Worm (Caenorhabditis elegans) whole organism, L4/young adult: ENCODE data around the gene nas-7.

ENCODE experiments used
- W03F9.2 ChIP-seq: fragments of 150-350 bp; optimal IDR thresholded peaks from 2 replicates; lab custom pipeline; 2014; ENCODE audit warnings: missing biosample characterization, missing genetic modification characterization
- him-1 ChIP-seq: sonication (generic microtip); optimal IDR thresholded peaks from 2 replicates; lab custom pipeline; 2016; ENCODE audit warnings: missing genotype, missing genetic modification reagents, missing genetic modification characterization, missing compliant biosample characterization

ce11 chrII:7398712-7399111 is 3.8 kb downstream of the nas-7 start, which contains the start of gene C07D10.1:
- no peak for TF ChIP-seq W03F9.2 (tag; lab: Kevin White, UChicago)
- TF ChIP-seq him-1 (tag; lab: Kevin White, UChicago) = no peak
